Worm (Caenorhabditis elegans) whole organism, L4 larva: ENCODE data around the gene efl-3.

Experiments used
- F49E8.2 ChIP-seq: sonication (generic microtip); optimal IDR thresholded peaks from 2 replicates; lab custom pipeline; 2016; ENCODE audit warnings: missing compliant biosample characterization, mild to moderate bottlenecking, missing genetic modification characterization, borderline replicate concordance
- Y105C5A.15 ChIP-seq: fragments of 200-800 bp; sonication (Bioruptor generic); IDR thresholded peaks from 2 replicates; pipeline ENCODE4 v1.3.6; 2022; ENCODE audit warnings: missing genetic modification characterization, missing compliant biosample characterization
- Y48G9A.11 ChIP-seq: fragments of 200-800 bp; sonication (Bioruptor generic); IDR thresholded peaks from 2 replicates; pipeline ENCODE4 v1.3.6; 2022; ENCODE audit warnings: missing genetic modification reagents, missing genetic modification characterization, missing compliant biosample characterization
- ZK546.5 ChIP-seq, 2 experiments: sonication (generic microtip); optimal IDR thresholded peaks; 2 replicates each; lab custom pipeline; 2017; ENCODE audit warnings: missing biosample characterization in 2 of 2, missing genetic modification characterization in 2 of 2
- ama-1 ChIP-seq: fragments of 150-350 bp; optimal IDR thresholded peaks from 2 replicates; lab custom pipeline; 2014; ENCODE audit warnings: inconsistent platforms, mixed read lengths
- attf-4 ChIP-seq: sonication (generic microtip); optimal IDR thresholded peaks from 3 replicates; lab custom pipeline; 2017; ENCODE audit warnings: missing biosample characterization, missing genetic modification characterization
- ceh-62 ChIP-seq: sonication (generic microtip); optimal IDR thresholded peaks from 2 replicates; lab custom pipeline; 2017; ENCODE audit warnings: missing biosample characterization, missing genetic modification characterization
- cey-2 ChIP-seq: sonication (generic microtip); optimal IDR thresholded peaks from 3 replicates; lab custom pipeline; 2017; ENCODE audit warnings: missing genetic modification characterization, mild to moderate bottlenecking, missing compliant biosample characterization, antibody characterized with exemption, borderline replicate concordance; ENCODE audit not compliant: insufficient read depth
- ctbp-1 ChIP-seq: fragments of 200-800 bp; sonication (Bioruptor generic); IDR thresholded peaks from 2 replicates; pipeline ENCODE4 v1.3.6; 2022; ENCODE audit warnings: missing genetic modification reagents, missing genetic modification characterization, missing compliant biosample characterization
- dmd-6 ChIP-seq: fragments of 200-800 bp; sonication (Bioruptor generic); IDR thresholded peaks from 2 replicates; pipeline ENCODE4 v1.3.6; 2022; ENCODE audit warnings: missing genetic modification reagents, missing genetic modification characterization, missing compliant biosample characterization
- duxl-1 ChIP-seq: sonication (generic microtip); optimal IDR thresholded peaks from 2 replicates; lab custom pipeline; 2016; ENCODE audit warnings: mild to moderate bottlenecking, missing genetic modification characterization, moderate library complexity, missing compliant biosample characterization; ENCODE audit not compliant: poor library complexity
- dve-1 ChIP-seq: sonication (generic microtip); optimal IDR thresholded peaks from 2 replicates; lab custom pipeline; 2017; ENCODE audit warnings: antibody characterized with exemption, mild to moderate bottlenecking, missing genetic modification characterization, missing compliant biosample characterization; ENCODE audit not compliant: insufficient read depth
- gei-8 ChIP-seq: fragments of 200-800 bp; sonication (Bioruptor generic); optimal IDR thresholded peaks from 2 replicates; lab custom pipeline; 2018; ENCODE audit warnings: mild to moderate bottlenecking, missing genetic modification characterization, missing compliant biosample characterization
- hif-1 ChIP-seq, 2 experiments: sonication (generic microtip); optimal IDR thresholded peaks; 2 replicates each; lab custom pipeline; 2016 to 2017; ENCODE audit warnings: missing compliant biosample characterization in 2 of 2, missing genetic modification characterization in 2 of 2, missing genetic modification reagents in 2 of 2, missing genotype in 2 of 2, mild to moderate bottlenecking in 1 of 2
- lim-7 ChIP-seq: fragments of 200-800 bp; sonication (Bioruptor generic); IDR thresholded peaks from 2 replicates; pipeline ENCODE4 v1.3.6; 2022; ENCODE audit warnings: missing genetic modification characterization, missing compliant biosample characterization
- lin-38 ChIP-seq: fragments of 200-800 bp; sonication (Bioruptor generic); IDR thresholded peaks from 2 replicates; pipeline ENCODE4 v1.3.6; 2022; ENCODE audit warnings: missing genetic modification reagents, missing genetic modification characterization, missing compliant biosample characterization
- lir-3 ChIP-seq: sonication (generic microtip); optimal IDR thresholded peaks from 2 replicates; lab custom pipeline; 2016; ENCODE audit warnings: mild to moderate bottlenecking, missing genetic modification characterization, missing compliant biosample characterization
- lsy-2 ChIP-seq, 2 experiments: fragments of 150-350 bp in 1 of 2; sonication (generic microtip) in 1 of 2; optimal IDR thresholded peaks; 2 replicates each; lab custom pipeline; 2014 to 2017; ENCODE audit warnings: missing biosample characterization in 2 of 2, missing genetic modification characterization in 2 of 2
- mdl-1 ChIP-seq, 2 experiments: fragments of 150-350 bp in 1 of 2; sonication (generic microtip) in 1 of 2; optimal IDR thresholded peaks; 2 replicates each; lab custom pipeline; 2014 to 2017; ENCODE audit warnings: missing biosample characterization in 2 of 2, missing genetic modification characterization in 2 of 2
- nhr-111 ChIP-seq: fragments of 200-800 bp; sonication (Bioruptor generic); optimal IDR thresholded peaks from 2 replicates; lab custom pipeline; 2018; ENCODE audit warnings: mild to moderate bottlenecking, missing genetic modification characterization, missing compliant biosample characterization
- nhr-28 ChIP-seq: fragments of 150-350 bp; optimal IDR thresholded peaks from 2 replicates; lab custom pipeline; 2014; ENCODE audit warnings: missing biosample characterization, missing genetic modification characterization
- nhr-41 ChIP-seq: fragments of 200-800 bp; sonication (Bioruptor generic); IDR thresholded peaks from 2 replicates; pipeline ENCODE4 v1.3.6; 2022; ENCODE audit warnings: missing genetic modification reagents, missing genetic modification characterization, missing compliant biosample characterization
- pha-4 ChIP-seq, 2 experiments: fragments of 150-350 bp in 1 of 2; fragments of 200-800 bp in 1 of 2; sonication (Bioruptor generic) in 1 of 2; IDR thresholded peaks in 1 of 2; optimal IDR thresholded peaks in 1 of 2; 2 replicates each; pipeline versions ENCODE4 v1.3.6 to Lab custom; 2014 to 2022; ENCODE audit warnings: missing genetic modification characterization in 2 of 2, missing genetic modification reagents in 2 of 2, missing biosample characterization in 1 of 2, missing compliant biosample characterization in 1 of 2
- php-3 ChIP-seq: fragments of 200-800 bp; sonication (Bioruptor generic); IDR thresholded peaks from 2 replicates; pipeline ENCODE4 v1.3.6; 2022; ENCODE audit warnings: missing genetic modification reagents, missing genetic modification characterization, missing compliant biosample characterization
- pqm-1 ChIP-seq: sonication (generic microtip); optimal IDR thresholded peaks from 2 replicates; lab custom pipeline; 2017; ENCODE audit warnings: missing biosample characterization, missing genetic modification characterization
- rbr-2 ChIP-seq: sonication (generic microtip); optimal IDR thresholded peaks from 2 replicates; lab custom pipeline; 2016; ENCODE audit warnings: missing genotype, missing genetic modification characterization, missing compliant biosample characterization
- sdz-12 ChIP-seq: fragments of 200-800 bp; sonication (Bioruptor generic); optimal IDR thresholded peaks from 2 replicates; lab custom pipeline; 2018; ENCODE audit warnings: mild to moderate bottlenecking, missing genetic modification characterization, missing compliant biosample characterization
- set-16 ChIP-seq: fragments of 200-800 bp; sonication (Bioruptor generic); IDR thresholded peaks from 2 replicates; pipeline ENCODE4 v1.3.6; 2022; ENCODE audit warnings: missing genetic modification reagents, missing genetic modification characterization, missing compliant biosample characterization
- skn-1 ChIP-seq: fragments of 150-350 bp; optimal IDR thresholded peaks from 2 replicates; lab custom pipeline; 2014; ENCODE audit warnings: missing biosample characterization, missing genetic modification characterization
- snpc-1.2 ChIP-seq: fragments of 200-800 bp; sonication (Bioruptor generic); IDR thresholded peaks from 2 replicates; pipeline ENCODE4 v1.3.6; 2022; ENCODE audit warnings: missing genetic modification reagents, missing genetic modification characterization, missing compliant biosample characterization
- snpc-4 ChIP-seq: fragments of 150-350 bp; optimal IDR thresholded peaks from 2 replicates; lab custom pipeline; 2014; ENCODE audit warnings: missing biosample characterization, missing genetic modification characterization
- zip-2 ChIP-seq: fragments of 150-350 bp; optimal IDR thresholded peaks from 2 replicates; lab custom pipeline; 2014; ENCODE audit warnings: missing biosample characterization, missing genetic modification characterization
- ztf-11 ChIP-seq: fragments of 150-350 bp; optimal IDR thresholded peaks from 2 replicates; lab custom pipeline; 2014; ENCODE audit warnings: missing biosample characterization, missing genetic modification characterization

Gene efl-3

ce11 chrII:8442176-8442575 is 29.7 kb downstream of the efl-3 start (continued):
- peak; percentile 39 for TF ChIP-seq duxl-1 (tag; lab: Kevin White, UChicago)
- no peak for TF ChIP-seq ama-1 (lab: Kevin White, UChicago)
- TF ChIP-seq ZK546.5 (tag; optimal IDR thresholded peaks at IDR 0.05; lab: Kevin White, UChicago), result no peak
- no peak for TF ChIP-seq ctbp-1 (GFP tag; lab: Robert Waterston, UW)
- no peak for TF ChIP-seq attf-4 (tag; lab: Kevin White, UChicago)
- TF ChIP-seq ceh-62 (tag; lab: Kevin White, UChicago), result no peak
- peak; percentile 6; the same call in 1 of the 2 replicates for TF ChIP-seq Y48G9A.11 (GFP tag; lab: Robert Waterston, UW)
- peak; percentile 32 for TF ChIP-seq rbr-2
- peak; percentile 46 for TF ChIP-seq dve-1
- no peak for TF ChIP-seq snpc-4
- no peak for TF ChIP-seq gei-8 (GFP tag; lab: Kevin White, UChicago)
- TF ChIP-seq set-16 (GFP tag; lab: Robert Waterston, UW), result no peak
- no peak for TF ChIP-seq Y105C5A.15
- TF ChIP-seq F49E8.2 (tag; lab: Kevin White, UChicago), result no peak
- TF ChIP-seq pqm-1 (tag; lab: Kevin White, UChicago), result no peak
- no peak for TF ChIP-seq pha-4 (GFP tag; IDR thresholded peaks at IDR 0.05; lab: Robert Waterston, UW)
- TF ChIP-seq pha-4 (tag; optimal IDR thresholded peaks at IDR 0.05; lab: Kevin White, UChicago), result no peak
- no peak for TF ChIP-seq lir-3 (tag; lab: Kevin White, UChicago)
- TF ChIP-seq lsy-2 (tag; optimal IDR thresholded peaks at IDR 0.05; lab: Kevin White, UChicago), result peak in 1 of 2 experiments; percentile 91
- TF ChIP-seq nhr-28 (tag; lab: Kevin White, UChicago), result peak; percentile 74

- TF ChIP-seq mdl-1 (tag; optimal IDR thresholded peaks at IDR 0.05; lab: Kevin White, UChicago) (no peak), snpc-1.2 (GFP tag; lab: Robert Waterston, UW) (0 out of 2 replicates have a peak, but pooled peaks have one; percentile 10)
Observed at ce11 chrII:8442717-8443223, 30.3 kb downstream of the efl-3 start, which contains the start of gene eif-3.G. eif-3.G (plus strand) TSS chrII:8442767.

DNA sequence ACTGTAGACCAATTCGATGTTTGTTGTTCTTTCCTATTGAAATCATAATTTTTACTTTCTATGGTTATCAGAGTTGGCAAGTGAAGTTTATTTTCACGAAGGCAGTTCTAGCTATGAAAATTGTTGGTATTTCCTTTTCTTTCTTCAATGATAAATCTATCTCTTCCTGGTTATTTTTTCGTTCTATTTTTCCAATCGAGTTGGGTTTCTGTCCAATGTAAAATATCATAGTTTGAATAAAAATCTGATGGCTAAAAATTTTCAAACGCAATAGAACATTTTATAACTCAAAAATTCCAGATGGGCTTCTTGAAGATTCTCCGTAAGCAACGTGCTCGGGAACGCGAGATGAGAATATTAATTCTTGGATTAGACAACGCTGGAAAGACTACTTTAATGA is 31.5 kb downstream of the efl-3 start, which contains the start of gene evl-20:
evl-20 (plus strand) TSS at position 301 of the 400 bp plus-strand sequence.
- TF ChIP-seq F49E8.2 (tag; lab: Kevin White, UChicago), result peak; percentile 16
- TF ChIP-seq lin-38, result peak; percentile 38; the same call in 1 of the 2 replicates
- no peak for TF ChIP-seq ctbp-1 (GFP tag; lab: Robert Waterston, UW)
- TF ChIP-seq, all 104 proteins: peak for 2

ce11 chrII:8446731-8447130 is 34.3 kb downstream of the efl-3 start, which contains the start of gene cut-3:
cut-3 (minus strand) TSS chrII:8446831.
- no peak for TF ChIP-seq snpc-4
- no peak for TF ChIP-seq cey-2 (tag; lab: Kevin White, UChicago)
- no peak for TF ChIP-seq rbr-2
- no peak for TF ChIP-seq lim-7 (GFP tag; lab: Robert Waterston, UW)
- no peak for TF ChIP-seq sdz-12 (GFP tag; lab: Kevin White, UChicago)
- TF ChIP-seq php-3 (GFP tag; lab: Robert Waterston, UW), result no peak

- TF ChIP-seq hif-1 (tag; optimal IDR thresholded peaks at IDR 0.05; lab: Kevin White, UChicago) (peak in 1 of 2 experiments; percentile 48), zip-2 (tag; lab: Kevin White, UChicago) (no peak), ztf-11 (tag; lab: Kevin White, UChicago) (no peak), nhr-41 (GFP tag; lab: Robert Waterston, UW) (no peak), set-16 (GFP tag; lab: Robert Waterston, UW) (no peak), nhr-28 (tag; lab: Kevin White, UChicago) (peak; percentile 64), dmd-6 (GFP tag; lab: Robert Waterston, UW) (peak; percentile 34; the same call in 1 of the 2 replicates), skn-1 (no peak), pqm-1 (tag; lab: Kevin White, UChicago) (peak; percentile 27), nhr-111 (no peak)
Observed at ce11 chrII:8449660-8450118, 37.2 kb downstream of the efl-3 start, which contains the start of gene F22B5.4. F22B5.4 (plus strand) TSS chrII:8449710.
